Fruit fly (Drosophila melanogaster) whole organism, adult: ENCODE measurements around the gene IKKepsilon.
A peak's percentile ranks its signal among the peaks of the same experiment; 100 is the strongest.

Experiments used
- CG14711 ChIP-seq: fragments of 200-800 bp; sonication (Bioruptor generic); optimal IDR thresholded peaks from 2 replicates; lab custom pipeline; 2018; ENCODE audit warnings: missing biosample characterization, mild to moderate bottlenecking, missing genetic modification characterization, moderate library complexity
- CG1620 ChIP-seq: fragments of 200-800 bp; sonication (Bioruptor generic); optimal IDR thresholded peaks from 2 replicates; lab custom pipeline; 2016; ENCODE audit warnings: missing biosample characterization, missing genetic modification characterization
- CG7045 ChIP-seq: fragments of 200-800 bp; sonication (Bioruptor generic); optimal IDR thresholded peaks from 2 replicates; lab custom pipeline; 2017; ENCODE audit warnings: missing biosample characterization, mild to moderate bottlenecking, missing genetic modification characterization
- CG7101 ChIP-seq: fragments of 200-800 bp; sonication (Bioruptor generic); optimal IDR thresholded peaks from 2 replicates; lab custom pipeline; 2018; ENCODE audit warnings: missing biosample characterization, mild to moderate bottlenecking, missing genetic modification characterization, moderate library complexity
- Clk ChIP-seq: fragments of 200-800 bp; sonication (Bioruptor generic); optimal IDR thresholded peaks from 2 replicates; lab custom pipeline; 2017; ENCODE audit warnings: missing biosample characterization, missing genetic modification characterization
- Hr96 ChIP-seq: fragments of 200-800 bp; sonication (Bioruptor generic); optimal IDR thresholded peaks from 2 replicates; lab custom pipeline; 2016; ENCODE audit warnings: missing biosample characterization, missing genetic modification characterization
- Mnt ChIP-seq: fragments of 200-800 bp; sonication (Bioruptor generic); optimal IDR thresholded peaks from 2 replicates; lab custom pipeline; 2016; ENCODE audit warnings: missing biosample characterization, mild to moderate bottlenecking, missing genetic modification characterization
- bab1 ChIP-seq: fragments of 200-800 bp; sonication (Bioruptor generic); optimal IDR thresholded peaks from 3 replicates; lab custom pipeline; 2019; ENCODE audit warnings: missing biosample characterization, mild to moderate bottlenecking, missing genetic modification characterization, moderate library complexity
- cic ChIP-seq: fragments of 200-800 bp; sonication (Bioruptor generic); optimal IDR thresholded peaks from 2 replicates; lab custom pipeline; 2017; ENCODE audit warnings: missing biosample characterization, mild to moderate bottlenecking, missing genetic modification characterization, moderate library complexity
- cnc ChIP-seq, 2 experiments: fragments of >200 bp; optimal IDR thresholded peaks; 2 replicates each; lab custom pipeline; 2017
- kay ChIP-seq: fragments of 200-800 bp; sonication (Bioruptor generic); peaks from one replicate; lab custom pipeline; 2016; ENCODE audit warnings: missing biosample characterization, missing genetic modification characterization, borderline replicate concordance
- ovo ChIP-seq: fragments of 200-800 bp; sonication (Bioruptor generic); optimal IDR thresholded peaks from 2 replicates; lab custom pipeline; 2016; ENCODE audit warnings: missing biosample characterization, missing genetic modification characterization
- pad ChIP-seq: fragments of 200-800 bp; sonication (Bioruptor generic); optimal IDR thresholded peaks from 3 replicates; lab custom pipeline; 2017; ENCODE audit warnings: missing biosample characterization, missing genetic modification characterization, mild to moderate bottlenecking, moderate library complexity, missing genetic modification reagents
- tj ChIP-seq: fragments of 200-800 bp; sonication (Bioruptor generic); optimal IDR thresholded peaks from 3 replicates; lab custom pipeline; 2017; ENCODE audit warnings: missing biosample characterization, mild to moderate bottlenecking, missing genetic modification characterization, moderate library complexity

- peak; percentile 58 for TF ChIP-seq tj
- TF ChIP-seq CG1620 (GFP tag; lab: Kevin White, UChicago): peak; percentile 76
- no peak for TF ChIP-seq cnc (optimal IDR thresholded peaks at IDR 0.05; lab: Kevin White, UChicago)
- peak; percentile 40 for TF ChIP-seq ovo (GFP tag; lab: Kevin White, UChicago)
- peak; percentile 72 for TF ChIP-seq pad (GFP tag; lab: Kevin White, UChicago)
- TF ChIP-seq Hr96 (GFP tag; lab: Kevin White, UChicago): peak; percentile 71
- TF ChIP-seq bab1 (GFP tag; lab: Kevin White, UChicago): peak; percentile 89
- TF ChIP-seq cic: peak; percentile 42
- peak; percentile 90 for TF ChIP-seq kay
- peak; percentile 92 for TF ChIP-seq CG7045
- peak; percentile 72 for TF ChIP-seq Mnt
- TF ChIP-seq Clk (GFP tag; lab: Kevin White, UChicago): peak; percentile 23
- peak; percentile 91 for TF ChIP-seq CG7101
- peak; percentile 86 for TF ChIP-seq CG14711 (tag; lab: Kevin White, UChicago)
These were observed 30.4 kb upstream of the IKKepsilon start, which contains the start of the genes phr6-4 and CG2608 for dm6 chr2L:20645394-20645869.
